Worm (Caenorhabditis elegans) whole organism, dauer: ENCODE measurements around the gene C03A7.13.

Experiments used
- unc-62 ChIP-seq: sonication (generic microtip); optimal IDR thresholded peaks from 2 replicates; lab custom pipeline; 2017; ENCODE audit warnings: missing biosample characterization, missing genetic modification reagents, missing genetic modification characterization

Gene C03A7.13

ce11 chrV:5192501-5192900 lies at the start of gene C03A7.13:
C03A7.13 (minus strand) TSS chrV:5192543.
- TF ChIP-seq unc-62 (GFP tag; lab: Kevin White, UChicago) = no peak

ce11 chrV:5239903-5240302 lies 47.6 kb upstream of the C03A7.13 start, which contains the start of gene B0238.15:
B0238.15 (plus strand) TSS chrV:5240203.
- no peak for TF ChIP-seq unc-62 (GFP tag; lab: Kevin White, UChicago)

ce11 chrV:5239404-5239803 lies 47.1 kb upstream of the C03A7.13 start, which contains the start of gene C52A10.3:
C52A10.3 (minus strand) TSS chrV:5239504.
- TF ChIP-seq unc-62 (GFP tag; lab: Kevin White, UChicago) = no peak

ce11 chrV:5237116-5237515 lies 44.8 kb upstream of the C03A7.13 start, which contains the start of gene cest-35.2:
cest-35.2 (minus strand) TSS chrV:5237216.
- no peak for TF ChIP-seq unc-62 (GFP tag; lab: Kevin White, UChicago)

DNA sequence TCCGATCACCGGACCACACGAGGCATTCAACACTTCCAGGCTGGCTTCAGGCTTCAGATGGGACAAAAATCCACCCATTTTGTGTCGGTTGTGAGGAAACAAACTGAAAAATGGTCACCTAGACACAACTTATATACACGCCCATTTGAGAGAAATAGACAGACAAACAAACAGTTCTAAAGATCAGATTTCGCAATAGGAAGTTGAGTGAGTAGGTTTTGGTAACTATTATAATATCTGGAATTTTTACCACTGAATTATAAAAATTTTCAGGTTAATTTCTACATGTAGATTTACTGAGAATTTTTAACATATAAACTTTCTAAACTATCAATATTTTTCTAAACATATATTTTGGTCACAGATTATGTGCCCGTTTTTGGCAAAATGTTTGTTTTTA lies 41.4 kb upstream of the C03A7.13 start, which contains the start of gene cest-32:
TSS of gene cest-32 (minus strand) at position 115 of the 400 bp plus-strand sequence.
- no peak for TF ChIP-seq unc-62 (GFP tag; lab: Kevin White, UChicago)

ce11 chrV:5228513-5228912 lies 36.2 kb upstream of the C03A7.13 start:
- no peak for TF ChIP-seq unc-62 (GFP tag; lab: Kevin White, UChicago)

DNA sequence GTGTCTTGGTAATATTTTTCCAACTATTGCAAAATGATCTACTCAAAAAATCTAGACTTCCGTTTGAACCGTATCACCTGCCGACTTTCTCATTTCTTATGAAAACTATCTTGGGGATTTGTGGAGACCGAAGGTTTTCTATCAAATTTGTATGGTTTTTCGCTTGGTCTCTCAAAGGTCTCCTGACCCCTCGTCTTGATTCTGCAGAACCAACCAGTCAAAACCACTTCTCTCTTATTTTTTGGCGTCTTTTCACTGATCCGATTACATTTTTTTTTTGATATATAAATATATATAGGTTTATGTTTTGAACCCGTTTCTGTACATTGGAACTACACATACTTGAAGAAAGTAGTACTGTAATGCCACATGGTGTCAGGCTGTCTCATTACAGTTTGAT lies 33.3 kb upstream of the C03A7.13 start:
- TF ChIP-seq unc-62 (GFP tag; lab: Kevin White, UChicago) = no peak

DNA sequence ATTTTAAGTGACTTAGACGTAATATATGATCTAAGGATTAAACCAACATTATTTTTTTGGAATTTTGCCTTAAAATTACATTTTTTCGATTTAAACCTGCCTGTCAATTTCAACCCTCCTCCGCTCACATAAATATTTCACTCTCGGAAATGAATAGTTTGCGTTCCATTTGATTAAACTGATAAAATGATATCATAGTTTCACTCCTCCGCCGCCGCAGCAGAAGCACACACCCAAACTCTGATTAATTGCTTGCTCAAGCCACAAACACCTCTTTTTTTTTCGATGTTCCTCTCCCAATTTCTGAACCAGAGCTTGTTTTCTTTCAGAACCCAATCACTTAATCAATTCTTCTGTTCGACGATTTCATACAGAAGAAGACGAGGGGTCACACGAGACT lies 30.7 kb upstream of the C03A7.13 start, which contains the start of gene Y49G5B.1:
TSS of gene Y49G5B.1 (plus strand) at position 324 of the 400 bp plus-strand sequence.
- no peak for TF ChIP-seq unc-62 (GFP tag; lab: Kevin White, UChicago)

ce11 chrV:5213674-5214073 lies 21.3 kb upstream of the C03A7.13 start:
- TF ChIP-seq unc-62 (GFP tag; lab: Kevin White, UChicago) = no peak

- TF ChIP-seq unc-62 (GFP tag; lab: Kevin White, UChicago) = no peak
These were observed 11.8 kb upstream of the C03A7.13 start, which contains the start of gene ttc-37 for ce11 chrV:5204127-5204526. ttc-37 (plus strand) TSS chrV:5204475.

DNA sequence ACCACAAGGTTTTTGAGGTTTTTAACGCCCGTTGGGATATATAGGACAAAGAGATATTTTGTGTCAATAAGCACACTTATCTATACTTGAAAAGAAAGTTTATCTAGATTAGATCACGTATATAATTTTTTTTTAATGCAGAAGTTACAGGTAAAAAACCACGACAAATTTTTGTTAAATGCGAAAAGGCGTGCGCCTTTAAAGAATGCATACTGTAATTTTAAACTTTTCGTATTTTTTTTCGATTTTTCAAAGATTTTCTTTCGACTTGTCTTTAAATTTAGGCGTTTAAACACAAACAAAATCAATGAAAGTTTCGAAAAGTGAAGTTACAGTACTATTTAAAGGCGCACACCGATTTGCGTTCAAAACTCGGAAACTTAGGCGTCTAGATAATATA lies 11.3 kb upstream of the C03A7.13 start:
- TF ChIP-seq unc-62 (GFP tag; lab: Kevin White, UChicago) = no peak

- TF ChIP-seq unc-62 (GFP tag; lab: Kevin White, UChicago) = no peak
These were observed 9.4 kb upstream of the C03A7.13 start for ce11 chrV:5201706-5202105.

DNA sequence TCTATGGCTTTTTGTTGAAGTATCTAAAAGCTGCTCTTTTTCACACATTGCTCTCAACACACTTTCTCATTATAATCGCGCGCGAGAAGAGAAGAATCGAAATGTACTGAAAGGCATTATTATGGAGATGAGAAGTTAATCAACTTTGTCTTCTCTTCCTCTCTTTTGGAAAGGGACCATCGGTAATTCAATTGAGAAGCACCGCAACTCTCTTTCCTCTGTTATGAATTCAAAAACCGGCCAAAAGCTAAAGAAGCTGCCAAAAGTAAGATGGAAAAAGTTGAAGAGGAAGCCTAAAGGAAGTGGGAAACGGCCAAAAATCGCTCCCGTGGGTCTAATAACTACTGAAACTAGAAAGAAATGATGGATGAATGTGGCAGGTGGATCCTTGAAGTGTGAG lies 7.8 kb upstream of the C03A7.13 start:
- TF ChIP-seq unc-62 (GFP tag; lab: Kevin White, UChicago) = no peak

DNA sequence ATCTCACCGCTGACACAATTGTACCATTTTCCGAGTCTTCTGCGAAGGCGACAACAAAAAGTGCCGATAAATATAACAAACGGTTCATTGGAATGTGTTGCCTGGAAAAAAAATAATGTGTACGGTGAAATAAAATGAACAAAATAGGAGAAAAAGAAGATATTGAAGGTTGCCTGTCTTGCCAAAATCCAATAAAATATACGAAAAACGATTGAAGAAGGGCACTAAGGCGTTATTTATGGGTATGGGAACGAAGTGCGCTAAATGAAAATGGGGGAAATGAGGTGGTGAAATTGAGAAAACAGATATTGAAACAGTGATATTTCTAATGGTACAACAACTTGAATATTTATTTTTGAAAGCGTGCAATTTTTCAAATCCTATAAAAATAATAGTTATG lies 5.9 kb upstream of the C03A7.13 start, which contains the start of gene Y47A7.2:
TSS of gene Y47A7.2 (minus strand) at position 101 of the 400 bp plus-strand sequence.
- TF ChIP-seq unc-62 (GFP tag; lab: Kevin White, UChicago) = no peak

- TF ChIP-seq unc-62 (GFP tag; lab: Kevin White, UChicago) = no peak
These were observed 2.2 kb upstream of the C03A7.13 start, which contains the start of gene abu-8 for ce11 chrV:5194508-5194907. abu-8 (minus strand) TSS chrV:5194608.

DNA sequence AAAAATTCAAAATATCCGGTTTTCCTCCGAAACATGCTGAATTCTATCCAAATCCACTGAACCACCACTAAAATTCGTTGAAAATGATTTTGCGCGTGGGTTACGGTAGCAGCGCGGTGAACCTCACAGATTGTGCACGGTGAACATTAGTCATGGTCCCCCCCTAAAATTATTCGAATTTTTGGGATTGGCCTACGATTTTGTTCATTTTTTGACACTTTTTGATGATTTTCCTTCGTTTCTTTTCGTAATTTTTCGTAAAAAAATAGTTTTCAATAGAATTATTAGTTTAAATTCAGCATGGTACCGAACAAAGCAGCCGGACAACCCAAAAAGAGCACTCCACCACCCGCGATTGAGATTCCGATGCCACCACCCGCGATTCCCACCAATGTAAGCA lies 10.7 kb downstream of the C03A7.13 start, which contains the start of gene C03A7.2:
TSS of gene C03A7.2 (plus strand) at position 301 of the 400 bp plus-strand sequence.
- no peak for TF ChIP-seq unc-62 (GFP tag; lab: Kevin White, UChicago)

- TF ChIP-seq unc-62 (GFP tag; lab: Kevin White, UChicago) = no peak
These were observed 14.3 kb downstream of the C03A7.13 start for ce11 chrV:5178051-5178450.
